Fruit fly (Drosophila melanogaster): ENCODE results near the gene CG31510.
A peak's percentile ranks its signal among the peaks of the same experiment; 100 is the strongest.

CG31510 gene

dm6 chr3R:25122736-25123211 lies at the start of gene CG31510, which contains the start of gene TTLL5 (continued):
- TF ChIP-seq Adf1 (GFP tag; IDR thresholded peaks at IDR 0.05) = no peak
- TF ChIP-seq CG15696 (tag; optimal IDR thresholded peaks at IDR 0.05) = no peak
- TF ChIP-seq Fer1 (GFP tag; optimal IDR thresholded peaks at IDR 0.05) = no peak
- TF ChIP-seq CG31388 (GFP tag; optimal IDR thresholded peaks at IDR 0.05) = no peak
- TF ChIP-seq CG4360 (GFP tag; IDR thresholded peaks at IDR 0.05) = no peak
- TF ChIP-seq CG12299 (tag; optimal IDR thresholded peaks at IDR 0.05) = no peak
- no peak for TF ChIP-seq Taf1 (GFP tag; IDR thresholded peaks at IDR 0.05)
- TF ChIP-seq Hr78 (GFP tag; optimal IDR thresholded peaks at IDR 0.05) = no peak
- TF ChIP-seq CG8765 (GFP tag; IDR thresholded peaks at IDR 0.05) = no peak
- no peak for TF ChIP-seq cad (GFP tag; optimal IDR thresholded peaks at IDR 0.05)
- TF ChIP-seq CG17328 (GFP tag; IDR thresholded peaks at IDR 0.05) = no peak; the same call in 1 of the 2 replicates
- peak; percentile 75; the same call in 1 of the 2 replicates for TF ChIP-seq CG13287 (GFP tag; IDR thresholded peaks at IDR 0.05; ENCODE audit: partially characterized antibody)
- TF ChIP-seq run (tag; optimal IDR thresholded peaks at IDR 0.05) = no peak
- peak; percentile 40; the same call in 1 of the 2 replicates for TF ChIP-seq Rfx (GFP tag; IDR thresholded peaks at IDR 0.05)
- no peak for TF ChIP-seq CG17612 (GFP tag; IDR thresholded peaks at IDR 0.05)
- no peak for TF ChIP-seq CG9609 (GFP tag; optimal IDR thresholded peaks at IDR 0.05)
- no peak for TF ChIP-seq ems (GFP tag; optimal IDR thresholded peaks at IDR 0.05)
- no peak for TF ChIP-seq corto (GFP tag; optimal IDR thresholded peaks at IDR 0.05)
- no peak for TF ChIP-seq ro (GFP tag; IDR thresholded peaks at IDR 0.05)
- TF ChIP-seq CG12659 (GFP tag; optimal IDR thresholded peaks at IDR 0.05) = no peak
- no peak for TF ChIP-seq hkb (optimal IDR thresholded peaks at IDR 0.05)
- TF ChIP-seq hkb (GFP tag; IDR thresholded peaks at IDR 0.05) = no peak
- no peak for TF ChIP-seq Ada2b (GFP tag; IDR thresholded peaks at IDR 0.05)
- no peak for TF ChIP-seq Dfd (GFP tag; optimal IDR thresholded peaks at IDR 0.05)
- no peak for TF ChIP-seq CG4854 (GFP tag; optimal IDR thresholded peaks at IDR 0.05)
- TF ChIP-seq NC2α (GFP tag; optimal IDR thresholded peaks at IDR 0.05) = no peak
- no peak for TF ChIP-seq Dek (tag; optimal IDR thresholded peaks at IDR 0.05)
- TF ChIP-seq CG4707 (GFP tag; optimal IDR thresholded peaks at IDR 0.05) = no peak
- TF ChIP-seq klu (GFP tag; IDR thresholded peaks at IDR 0.05) = no peak
- TF ChIP-seq CG12071 (GFP tag; optimal IDR thresholded peaks at IDR 0.05) = no peak
- TF ChIP-seq CG12744 (GFP tag; optimal IDR thresholded peaks at IDR 0.05) = no peak
- TF ChIP-seq CG32772 (GFP tag; IDR thresholded peaks at IDR 0.05) = no peak
- TF ChIP-seq dan (GFP tag; IDR thresholded peaks at IDR 0.05) = no peak
- peak; percentile 70 for TF ChIP-seq CG7963 (GFP tag; IDR thresholded peaks at IDR 0.05; ENCODE audit: partially characterized antibody)
- TF ChIP-seq CG10462 (GFP tag; optimal IDR thresholded peaks at IDR 0.05) = no peak
- TF ChIP-seq CG4820 (GFP tag; optimal IDR thresholded peaks at IDR 0.05) = no peak
- TF ChIP-seq CG4424 (GFP tag; optimal IDR thresholded peaks at IDR 0.05) = no peak
- TF ChIP-seq CG11247 (GFP tag; IDR thresholded peaks at IDR 0.05) = no peak
- TF ChIP-seq stc (GFP tag; IDR thresholded peaks at IDR 0.05) = 0 out of 2 replicates have a peak, but pooled peaks have one; percentile 31
- TF ChIP-seq gcm (GFP tag; optimal IDR thresholded peaks at IDR 0.05) = peak; percentile 13
- TF ChIP-seq CG18476 (GFP tag; optimal IDR thresholded peaks at IDR 0.05) = no peak
- no peak for TF ChIP-seq tgo (GFP tag; IDR thresholded peaks at IDR 0.05)
- no peak; the same call in 2 of the 3 replicates for TF ChIP-seq CG14860 (GFP tag; IDR thresholded peaks at IDR 0.05; ENCODE audit: partially characterized antibody)
- TF ChIP-seq Dip3 (GFP tag; optimal IDR thresholded peaks at IDR 0.05) = peak; percentile 12
- no peak for TF ChIP-seq fru (optimal IDR thresholded peaks at IDR 0.05)
- no peak for TF ChIP-seq CG4730 (GFP tag; IDR thresholded peaks at IDR 0.05)
- no peak for TF ChIP-seq CG34376 (GFP tag; optimal IDR thresholded peaks at IDR 0.05)
- no peak for TF ChIP-seq bigmax (GFP tag; optimal IDR thresholded peaks at IDR 0.05)
- TF ChIP-seq Ssrp (tag; optimal IDR thresholded peaks at IDR 0.05) = no peak
- TF ChIP-seq Max (GFP tag; optimal IDR thresholded peaks at IDR 0.05) = no peak
- TF ChIP-seq vvl (GFP tag; IDR thresholded peaks at IDR 0.05) = no peak; the same call in 1 of the 2 replicates
- no peak for TF ChIP-seq Sin3A (optimal IDR thresholded peaks at IDR 0.05)
- no peak for TF ChIP-seq CG8944 (GFP tag; optimal IDR thresholded peaks at IDR 0.05)
